Worm (Caenorhabditis elegans) whole organism, L4 larva: ENCODE data around the gene din-1.

Experiments used
- F10B5.3 ChIP-seq: sonication (generic microtip); optimal IDR thresholded peaks from 2 replicates; lab custom pipeline; 2016; ENCODE audit warnings: mild to moderate bottlenecking, missing genetic modification characterization, missing compliant biosample characterization
- F37D6.2 ChIP-seq: sonication (generic microtip); optimal IDR thresholded peaks from 2 replicates; lab custom pipeline; 2016; ENCODE audit warnings: mild to moderate bottlenecking, missing genetic modification characterization, missing compliant biosample characterization
- F44E2.7 ChIP-seq: fragments of 200-800 bp; sonication (Bioruptor generic); IDR thresholded peaks from 2 replicates; pipeline ENCODE4 v2.1.2; 2022; ENCODE audit warnings: missing genetic modification characterization, missing compliant biosample characterization
- T20F7.1 ChIP-seq: fragments of 200-800 bp; sonication (Bioruptor generic); optimal IDR thresholded peaks from 2 replicates; lab custom pipeline; 2018; ENCODE audit warnings: mild to moderate bottlenecking, missing genetic modification characterization, missing compliant biosample characterization
- T26A8.4 ChIP-seq: fragments of 200-800 bp; sonication (Bioruptor generic); IDR thresholded peaks from 2 replicates; pipeline ENCODE4 v1.3.6; 2022; ENCODE audit warnings: missing genetic modification characterization, missing compliant biosample characterization
- Y105C5A.15 ChIP-seq: fragments of 200-800 bp; sonication (Bioruptor generic); IDR thresholded peaks from 2 replicates; pipeline ENCODE4 v1.3.6; 2022; ENCODE audit warnings: missing genetic modification characterization, missing compliant biosample characterization
- Y48G9A.11 ChIP-seq: fragments of 200-800 bp; sonication (Bioruptor generic); IDR thresholded peaks from 2 replicates; pipeline ENCODE4 v1.3.6; 2022; ENCODE audit warnings: missing genetic modification reagents, missing genetic modification characterization, missing compliant biosample characterization
- ZK546.5 ChIP-seq, 2 experiments: sonication (generic microtip); optimal IDR thresholded peaks; 2 replicates each; lab custom pipeline; 2017; ENCODE audit warnings: missing biosample characterization in 2 of 2, missing genetic modification characterization in 2 of 2
- aha-1 ChIP-seq: fragments of 150-350 bp; peaks from one replicate; lab custom pipeline; 2014; ENCODE audit warnings: missing biosample characterization, missing genetic modification characterization
- ama-1 ChIP-seq: fragments of 150-350 bp; optimal IDR thresholded peaks from 2 replicates; lab custom pipeline; 2014; ENCODE audit warnings: inconsistent platforms, mixed read lengths
- ceh-20 ChIP-seq: fragments of 200-800 bp; sonication (Bioruptor generic); IDR thresholded peaks from 2 replicates; pipeline ENCODE4 v1.3.6; 2022; ENCODE audit warnings: missing genetic modification reagents, missing genetic modification characterization, missing compliant biosample characterization
- ceh-32 ChIP-seq: sonication (generic microtip); optimal IDR thresholded peaks from 2 replicates; lab custom pipeline; 2016; ENCODE audit warnings: mild to moderate bottlenecking, missing genetic modification characterization, missing compliant biosample characterization; ENCODE audit not compliant: poor library complexity
- ceh-44 ChIP-seq: fragments of 200-800 bp; sonication (Bioruptor generic); IDR thresholded peaks from 2 replicates; pipeline ENCODE4 v1.3.6; 2022; ENCODE audit warnings: missing genetic modification reagents, missing genetic modification characterization, missing compliant biosample characterization
- ces-1 ChIP-seq: fragments of 150-350 bp; sonication (generic microtip); optimal IDR thresholded peaks from 4 replicates; lab custom pipeline; 2014; ENCODE audit warnings: missing biosample characterization, missing genetic modification reagents, missing genetic modification characterization
- daf-19 ChIP-seq: fragments of 200-800 bp; sonication (Bioruptor generic); conservative IDR thresholded peaks from 2 replicates; pipeline ENCODE4 v1.3.6; 2022; ENCODE audit warnings: missing genetic modification characterization, missing compliant biosample characterization
- dmd-6 ChIP-seq: fragments of 200-800 bp; sonication (Bioruptor generic); IDR thresholded peaks from 2 replicates; pipeline ENCODE4 v1.3.6; 2022; ENCODE audit warnings: missing genetic modification reagents, missing genetic modification characterization, missing compliant biosample characterization
- dmd-8 ChIP-seq: fragments of 200-800 bp; sonication (Bioruptor generic); IDR thresholded peaks from 2 replicates; pipeline ENCODE4 v1.3.6; 2022; ENCODE audit warnings: missing genetic modification characterization, missing compliant biosample characterization
- egl-43 ChIP-seq: fragments of 200-800 bp; sonication (Bioruptor generic); IDR thresholded peaks from 2 replicates; pipeline ENCODE4 v1.3.6; 2022; ENCODE audit warnings: missing genetic modification reagents, missing genetic modification characterization, missing compliant biosample characterization
- fkh-10 ChIP-seq: fragments of 150-350 bp; optimal IDR thresholded peaks from 2 replicates; lab custom pipeline; 2014; ENCODE audit warnings: missing biosample characterization, missing genetic modification reagents, missing genetic modification characterization
- hif-1 ChIP-seq, 2 experiments: sonication (generic microtip); optimal IDR thresholded peaks; 2 replicates each; lab custom pipeline; 2016 to 2017; ENCODE audit warnings: missing compliant biosample characterization in 2 of 2, missing genetic modification characterization in 2 of 2, missing genetic modification reagents in 2 of 2, missing genotype in 2 of 2, mild to moderate bottlenecking in 1 of 2
- hlh-11 ChIP-seq: fragments of 200-800 bp; sonication (Bioruptor generic); optimal IDR thresholded peaks from 2 replicates; lab custom pipeline; 2018; ENCODE audit warnings: mild to moderate bottlenecking, missing genetic modification characterization, missing compliant biosample characterization
- hmg-1.1 ChIP-seq: fragments of 200-800 bp; sonication (Bioruptor generic); IDR thresholded peaks from 2 replicates; pipeline ENCODE4 v1.3.6; 2022; ENCODE audit warnings: missing genetic modification reagents, missing genetic modification characterization, missing compliant biosample characterization
- jun-1 ChIP-seq: fragments of 150-350 bp; optimal IDR thresholded peaks from 2 replicates; lab custom pipeline; 2014; ENCODE audit warnings: missing biosample characterization, missing genetic modification reagents, missing genetic modification characterization
- lim-7 ChIP-seq: fragments of 200-800 bp; sonication (Bioruptor generic); IDR thresholded peaks from 2 replicates; pipeline ENCODE4 v1.3.6; 2022; ENCODE audit warnings: missing genetic modification characterization, missing compliant biosample characterization
- lin-1 ChIP-seq: fragments of 200-800 bp; sonication (Bioruptor generic); IDR thresholded peaks from 2 replicates; pipeline ENCODE4 v1.3.6; 2022; ENCODE audit warnings: missing genetic modification reagents, missing genetic modification characterization, missing compliant biosample characterization
- lin-15B ChIP-seq: fragments of 150-350 bp; sonication (generic microtip); optimal IDR thresholded peaks from 3 replicates; lab custom pipeline; 2014; ENCODE audit warnings: missing biosample characterization, missing genetic modification characterization
- lin-39 ChIP-seq: fragments of 150-350 bp; optimal IDR thresholded peaks from 2 replicates; lab custom pipeline; 2014; ENCODE audit warnings: missing biosample characterization, missing genetic modification reagents, missing genetic modification characterization
- lsy-2 ChIP-seq, 2 experiments: fragments of 150-350 bp in 1 of 2; sonication (generic microtip) in 1 of 2; optimal IDR thresholded peaks; 2 replicates each; lab custom pipeline; 2014 to 2017; ENCODE audit warnings: missing biosample characterization in 2 of 2, missing genetic modification characterization in 2 of 2
- madf-9 ChIP-seq: fragments of 200-800 bp; sonication (Bioruptor generic); conservative IDR thresholded peaks from 2 replicates; pipeline ENCODE4 v1.3.6; 2022; ENCODE audit warnings: missing genetic modification reagents, missing genetic modification characterization, missing compliant biosample characterization
- mdl-1 ChIP-seq, 2 experiments: fragments of 150-350 bp in 1 of 2; sonication (generic microtip) in 1 of 2; optimal IDR thresholded peaks; 2 replicates each; lab custom pipeline; 2014 to 2017; ENCODE audit warnings: missing biosample characterization in 2 of 2, missing genetic modification characterization in 2 of 2
- mdt-29 ChIP-seq: fragments of 200-800 bp; sonication (Bioruptor generic); IDR thresholded peaks from 2 replicates; pipeline ENCODE4 v1.3.6; 2022; ENCODE audit warnings: missing genetic modification reagents, missing genetic modification characterization, missing compliant biosample characterization
- mxl-2 ChIP-seq: fragments of 200-800 bp; sonication (Bioruptor generic); conservative IDR thresholded peaks from 2 replicates; pipeline ENCODE4 v1.3.6; 2022; ENCODE audit warnings: missing genetic modification reagents, missing genetic modification characterization, missing compliant biosample characterization
- nhr-237 ChIP-seq: sonication (generic microtip); optimal IDR thresholded peaks from 2 replicates; lab custom pipeline; 2017; ENCODE audit warnings: missing biosample characterization, missing genetic modification characterization
- nhr-48 ChIP-seq: sonication (generic microtip); optimal IDR thresholded peaks from 2 replicates; lab custom pipeline; 2016; ENCODE audit warnings: mild to moderate bottlenecking, missing genetic modification characterization, missing compliant biosample characterization
- nhr-6 ChIP-seq: fragments of 150-350 bp; optimal IDR thresholded peaks from 2 replicates; lab custom pipeline; 2014; ENCODE audit warnings: missing biosample characterization, missing genetic modification characterization
- nhr-77 ChIP-seq: fragments of 150-350 bp; optimal IDR thresholded peaks from 2 replicates; lab custom pipeline; 2014; ENCODE audit warnings: missing biosample characterization, missing genetic modification characterization
- pha-4 ChIP-seq, 2 experiments: fragments of 150-350 bp in 1 of 2; fragments of 200-800 bp in 1 of 2; sonication (Bioruptor generic) in 1 of 2; IDR thresholded peaks in 1 of 2; optimal IDR thresholded peaks in 1 of 2; 2 replicates each; pipeline versions ENCODE4 v1.3.6 to Lab custom; 2014 to 2022; ENCODE audit warnings: missing genetic modification characterization in 2 of 2, missing genetic modification reagents in 2 of 2, missing biosample characterization in 1 of 2, missing compliant biosample characterization in 1 of 2
- pqm-1 ChIP-seq: sonication (generic microtip); optimal IDR thresholded peaks from 2 replicates; lab custom pipeline; 2017; ENCODE audit warnings: missing biosample characterization, missing genetic modification characterization
- rbr-2 ChIP-seq: sonication (generic microtip); optimal IDR thresholded peaks from 2 replicates; lab custom pipeline; 2016; ENCODE audit warnings: missing genotype, missing genetic modification characterization, missing compliant biosample characterization
- saeg-2 ChIP-seq: fragments of 200-800 bp; sonication (Bioruptor generic); IDR thresholded peaks from 2 replicates; pipeline ENCODE4 v1.3.6; 2022; ENCODE audit warnings: missing genetic modification reagents, missing genetic modification characterization, missing compliant biosample characterization
- spr-3 ChIP-seq: fragments of 200-800 bp; sonication (Bioruptor generic); optimal IDR thresholded peaks from 2 replicates; lab custom pipeline; 2018; ENCODE audit warnings: mild to moderate bottlenecking, missing genetic modification characterization, missing compliant biosample characterization
- unc-130 ChIP-seq: sonication (generic microtip); optimal IDR thresholded peaks from 2 replicates; lab custom pipeline; 2016; ENCODE audit warnings: missing genetic modification reagents, missing genetic modification characterization, missing compliant biosample characterization
- unc-39 ChIP-seq: sonication (generic microtip); optimal IDR thresholded peaks from 2 replicates; lab custom pipeline; 2017; ENCODE audit warnings: missing biosample characterization, missing genetic modification characterization
- zag-1 ChIP-seq: fragments of 150-350 bp; optimal IDR thresholded peaks from 2 replicates; lab custom pipeline; 2014; ENCODE audit warnings: missing biosample characterization, missing genetic modification characterization
- zfp-3 ChIP-seq: fragments of 200-800 bp; sonication (Bioruptor generic); conservative IDR thresholded peaks from 2 replicates; pipeline ENCODE4 v1.3.6; 2022; ENCODE audit warnings: missing genetic modification reagents, missing genetic modification characterization, missing compliant biosample characterization
- ztf-11 ChIP-seq: fragments of 150-350 bp; optimal IDR thresholded peaks from 2 replicates; lab custom pipeline; 2014; ENCODE audit warnings: missing biosample characterization, missing genetic modification characterization
- ztf-7 ChIP-seq: fragments of 150-350 bp; optimal IDR thresholded peaks from 2 replicates; lab custom pipeline; 2014; ENCODE audit warnings: missing biosample characterization, missing genetic modification characterization

The din-1 gene

DNA sequence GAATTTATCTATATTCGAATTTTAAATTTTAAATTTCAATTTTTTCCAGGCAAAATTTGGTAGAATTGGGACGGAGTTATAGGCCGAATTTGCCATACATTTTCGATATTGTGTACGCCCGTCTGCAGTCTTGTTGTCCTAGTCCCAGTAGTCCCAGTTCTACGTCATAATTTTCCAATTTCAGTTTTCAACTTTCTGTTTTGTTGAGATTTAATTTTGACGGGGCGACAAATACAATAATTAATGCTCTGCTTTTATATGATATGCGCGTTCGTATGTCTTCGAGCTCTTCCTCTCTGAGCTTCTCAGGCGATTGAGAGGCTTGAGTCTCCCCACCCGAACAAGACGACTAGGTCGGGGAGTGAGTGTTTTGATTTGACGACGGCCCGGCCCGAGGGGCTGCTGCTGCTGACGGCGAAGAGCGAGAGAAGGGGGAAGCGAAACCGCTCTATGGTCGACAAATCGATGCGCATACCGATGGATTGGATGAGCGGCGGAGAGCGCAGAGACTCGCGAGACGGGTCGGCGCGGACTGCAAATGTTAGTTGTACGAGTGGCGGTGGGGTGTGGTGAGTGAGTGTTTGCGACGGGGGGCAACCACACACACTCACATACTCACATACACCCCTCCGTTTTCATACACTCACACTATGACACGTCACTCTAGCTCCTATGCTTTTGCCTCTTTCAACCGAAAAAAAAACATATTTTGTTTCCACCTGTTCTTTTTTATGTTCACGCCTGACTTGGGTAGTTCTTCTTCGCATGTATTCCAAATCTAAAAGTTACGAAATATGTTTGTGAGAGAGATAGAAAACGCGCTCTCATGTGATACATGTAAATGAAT is 1.5 kb upstream of the din-1 start (continued):
- TF ChIP-seq lin-15B (tag; lab: Kevin White, UChicago) (no peak), nhr-48 (peak; percentile 47)

DNA sequence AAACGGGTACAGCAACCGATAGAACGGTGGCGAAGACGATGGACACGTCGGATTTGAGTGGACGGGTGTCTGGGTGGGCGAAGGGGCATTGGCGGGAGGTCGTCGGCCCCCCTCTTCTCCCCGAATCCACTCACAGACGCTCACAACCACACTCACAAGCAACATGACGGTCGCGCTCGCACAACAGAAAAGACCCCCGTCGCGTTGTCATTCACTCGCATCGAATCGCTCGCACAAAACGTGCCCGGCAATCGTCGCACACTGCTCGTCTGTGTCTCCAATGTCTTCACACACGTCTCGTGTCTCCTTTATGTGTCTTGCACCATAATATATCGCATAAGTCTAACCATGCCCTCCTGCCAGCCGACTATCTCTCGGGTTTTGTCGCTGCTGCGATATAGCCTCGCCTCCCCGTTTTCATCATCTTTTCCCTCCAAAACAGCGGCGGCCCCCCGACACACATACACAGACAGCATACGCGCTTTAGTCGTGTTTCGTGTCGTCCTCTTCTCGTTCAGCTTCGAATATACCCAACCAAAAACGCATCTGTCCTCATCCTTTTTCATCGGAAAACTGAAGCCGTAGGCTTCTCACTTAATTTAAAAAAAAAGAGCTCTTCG is 758 bp upstream of the din-1 start:
- peak; percentile 93 for TF ChIP-seq dmd-6 (GFP tag; lab: Robert Waterston, UW)
- TF ChIP-seq hlh-11 (tag; lab: Kevin White, UChicago), result peak; percentile 98
- no peak for TF ChIP-seq dmd-8 (GFP tag; lab: Robert Waterston, UW)
- TF ChIP-seq mdl-1 (tag; optimal IDR thresholded peaks at IDR 0.05; lab: Kevin White, UChicago), result peak; percentile 84 to 97
- peak; percentile 84 to 87 for TF ChIP-seq lsy-2 (tag; optimal IDR thresholded peaks at IDR 0.05; lab: Kevin White, UChicago)
- TF ChIP-seq F37D6.2, result peak; percentile 74
- TF ChIP-seq saeg-2, result no peak
- no peak for TF ChIP-seq madf-9 (GFP tag; lab: Robert Waterston, UW)
- peak; percentile 80 for TF ChIP-seq pha-4 (GFP tag; IDR thresholded peaks at IDR 0.05; lab: Robert Waterston, UW)
- no peak for TF ChIP-seq pha-4 (tag; optimal IDR thresholded peaks at IDR 0.05; lab: Kevin White, UChicago)
- TF ChIP-seq zfp-3 (GFP tag; lab: Robert Waterston, UW), result no peak
- TF ChIP-seq pqm-1 (tag; lab: Kevin White, UChicago), result no peak
- TF ChIP-seq T20F7.1 (GFP tag; lab: Kevin White, UChicago), result no peak
- peak; percentile 74 for TF ChIP-seq ama-1 (lab: Kevin White, UChicago)
- peak; percentile 80 for TF ChIP-seq egl-43 (GFP tag; lab: Robert Waterston, UW)
- TF ChIP-seq mxl-2, result peak; percentile 71
- no peak for TF ChIP-seq F44E2.7 (GFP tag; lab: Robert Waterston, UW)
- no peak for TF ChIP-seq ztf-11 (tag; lab: Kevin White, UChicago)
- TF ChIP-seq jun-1, result peak; percentile 61
- peak; percentile 93 for TF ChIP-seq rbr-2 (tag; lab: Kevin White, UChicago)
- TF ChIP-seq lin-1, result peak; percentile 74; the same call in 1 of the 2 replicates
- TF ChIP-seq hif-1 (tag; optimal IDR thresholded peaks at IDR 0.05; lab: Kevin White, UChicago), result peak; percentile 22 to 90
- peak; percentile 98 for TF ChIP-seq aha-1 (tag; lab: Kevin White, UChicago)
- TF ChIP-seq zag-1 (tag; lab: Kevin White, UChicago), result no peak
- TF ChIP-seq Y48G9A.11 (GFP tag; lab: Robert Waterston, UW), result no peak
- TF ChIP-seq nhr-237 (tag; lab: Kevin White, UChicago), result peak; percentile 12
- TF ChIP-seq Y105C5A.15 (GFP tag; lab: Robert Waterston, UW), result no peak
- TF ChIP-seq nhr-77, result peak; percentile 46
- peak; percentile 52 for TF ChIP-seq spr-3 (GFP tag; lab: Kevin White, UChicago)
- TF ChIP-seq lim-7, result no peak
- peak; percentile 78 for TF ChIP-seq nhr-6
- peak; percentile 97 for TF ChIP-seq hmg-1.1 (GFP tag; lab: Robert Waterston, UW)
- TF ChIP-seq ceh-32 (tag; lab: Kevin White, UChicago), result no peak
- peak; percentile 84; the same call in 1 of the 2 replicates for TF ChIP-seq ceh-20 (GFP tag; lab: Robert Waterston, UW)
- peak; percentile 72 for TF ChIP-seq ztf-7 (tag; lab: Kevin White, UChicago)
- TF ChIP-seq F10B5.3, result peak; percentile 44
- no peak for TF ChIP-seq ces-1 (GFP tag; lab: Kevin White, UChicago)
- TF ChIP-seq lin-39 (tag; lab: Kevin White, UChicago), result no peak
- TF ChIP-seq ZK546.5 (tag; optimal IDR thresholded peaks at IDR 0.05; lab: Kevin White, UChicago), result no peak
- no peak for TF ChIP-seq daf-19
- peak; percentile 64; the same call in 1 of the 2 replicates for TF ChIP-seq ceh-44 (GFP tag; lab: Robert Waterston, UW)
- TF ChIP-seq fkh-10 (GFP tag; lab: Kevin White, UChicago), result peak; percentile 25
- TF ChIP-seq unc-39 (tag; lab: Kevin White, UChicago), result peak; percentile 6
- no peak; the same call in 1 of the 2 replicates for TF ChIP-seq mdt-29 (GFP tag; lab: Robert Waterston, UW)
- TF ChIP-seq unc-130, result no peak
- peak; percentile 90 for TF ChIP-seq T26A8.4
